Fruit fly (Drosophila melanogaster): Measurements from ENCODE around the gene toc.

The toc gene

dm6 chr2L:3114132-3114531, 30.5 kb downstream of the toc start (continued):
- TF ChIP-seq lov (optimal IDR thresholded peaks at IDR 0.05): no peak
- no peak for TF ChIP-seq lov (GFP tag; IDR thresholded peaks at IDR 0.05)
- no peak for TF ChIP-seq GATAe (GFP tag; conservative IDR thresholded peaks at IDR 0.05)
- no peak for TF ChIP-seq CG18764 (GFP tag; optimal IDR thresholded peaks at IDR 0.05)
- TF ChIP-seq Ssrp (tag; optimal IDR thresholded peaks at IDR 0.05): no peak
- no peak for TF ChIP-seq NK7.1 (GFP tag; optimal IDR thresholded peaks at IDR 0.05)
- TF ChIP-seq nerfin-1 (tag; optimal IDR thresholded peaks at IDR 0.05): no peak
- no peak for TF ChIP-seq Abd-B (GFP tag; optimal IDR thresholded peaks at IDR 0.05)
- TF ChIP-seq cato (GFP tag; optimal IDR thresholded peaks at IDR 0.05; ENCODE audit: borderline replicate concordance): no peak
- TF ChIP-seq Taf1 (GFP tag; IDR thresholded peaks at IDR 0.05): no peak
- no peak for TF ChIP-seq phol (tag; optimal IDR thresholded peaks at IDR 0.05)
- peak; percentile 1 for TF ChIP-seq CG8359 (GFP tag; optimal IDR thresholded peaks at IDR 0.05; ENCODE audit: borderline replicate concordance)
- no peak for TF ChIP-seq CkIIα-i1 (GFP tag; IDR thresholded peaks at IDR 0.05)
- TF ChIP-seq CG7786 (GFP tag; optimal IDR thresholded peaks at IDR 0.05): no peak
- no peak for TF ChIP-seq fd64A (GFP tag; optimal IDR thresholded peaks at IDR 0.05)
- no peak for TF ChIP-seq sna (GFP tag; IDR thresholded peaks at IDR 0.05; ENCODE audit: partially characterized antibody)
- TF ChIP-seq Blimp-1 (GFP tag; optimal IDR thresholded peaks at IDR 0.05): no peak
- TF ChIP-seq br (optimal IDR thresholded peaks at IDR 0.05): no peak
- peak; percentile 18 for TF ChIP-seq caup (GFP tag; optimal IDR thresholded peaks at IDR 0.05; ENCODE audit: severe bottlenecking)
- TF ChIP-seq wor (GFP tag; IDR thresholded peaks at IDR 0.05): no peak
- TF ChIP-seq CG18476 (GFP tag; optimal IDR thresholded peaks at IDR 0.05): no peak
- TF ChIP-seq zen (tag; optimal IDR thresholded peaks at IDR 0.05): no peak
- no peak for TF ChIP-seq sqz (GFP tag; optimal IDR thresholded peaks at IDR 0.05)
- TF ChIP-seq ERR (GFP tag; optimal IDR thresholded peaks at IDR 0.05): no peak
- TF ChIP-seq Pdp1 (GFP tag; optimal IDR thresholded peaks at IDR 0.05): no peak
- no peak for TF ChIP-seq CG8290 (GFP tag; optimal IDR thresholded peaks at IDR 0.05)
- TF ChIP-seq CG8290 (tag; optimal IDR thresholded peaks at IDR 0.05): peak in 1 of 2 experiments; percentile 37
- TF ChIP-seq CG7357 (GFP tag; IDR thresholded peaks at IDR 0.05): no peak
- no peak for TF ChIP-seq mam (GFP tag; optimal IDR thresholded peaks at IDR 0.05)
- no peak for TF ChIP-seq CG8281 (tag; optimal IDR thresholded peaks at IDR 0.05)
- no peak for TF ChIP-seq cwo (GFP tag; optimal IDR thresholded peaks at IDR 0.05)
- no peak for TF ChIP-seq pan (optimal IDR thresholded peaks at IDR 0.05)
- no peak for TF ChIP-seq pan (GFP tag; optimal IDR thresholded peaks at IDR 0.05 in 1 of 2, IDR thresholded peaks at IDR 0.05 in 1 of 2)
- no peak for TF ChIP-seq lola (GFP tag; optimal IDR thresholded peaks at IDR 0.05)
- TF ChIP-seq pb (GFP tag; optimal IDR thresholded peaks at IDR 0.05): no peak
- no peak for TF ChIP-seq run (tag; optimal IDR thresholded peaks at IDR 0.05)
- TF ChIP-seq CG16863 (GFP tag; optimal IDR thresholded peaks at IDR 0.05): no peak
- no peak for TF ChIP-seq pros (GFP tag; optimal IDR thresholded peaks at IDR 0.05)
- no peak for TF ChIP-seq CG34422 (GFP tag; IDR thresholded peaks at IDR 0.05)
- TF ChIP-seq HLH4C (GFP tag; IDR thresholded peaks at IDR 0.05; ENCODE audit: partially characterized antibody): no peak
- no peak for TF ChIP-seq jigr1 (GFP tag; IDR thresholded peaks at IDR 0.05)
- TF ChIP-seq CG30431 (GFP tag; optimal IDR thresholded peaks at IDR 0.05): no peak
- TF ChIP-seq Chrac-16 (GFP tag; optimal IDR thresholded peaks at IDR 0.05): no peak
- no peak for TF ChIP-seq CG3726 (GFP tag; IDR thresholded peaks at IDR 0.05)
- TF ChIP-seq ATbp (GFP tag; optimal IDR thresholded peaks at IDR 0.05): peak; percentile 46
- no peak for TF ChIP-seq jing (GFP tag; optimal IDR thresholded peaks at IDR 0.05)
- no peak for TF ChIP-seq gfzf (GFP tag; optimal IDR thresholded peaks at IDR 0.05)
- no peak for TF ChIP-seq Dp (GFP tag; optimal IDR thresholded peaks at IDR 0.05)
- no peak for TF ChIP-seq fu2 (GFP tag; optimal IDR thresholded peaks at IDR 0.05)
- no peak for TF ChIP-seq crol (GFP tag; IDR thresholded peaks at IDR 0.05)
- TF ChIP-seq CG17802 (tag; optimal IDR thresholded peaks at IDR 0.05): no peak
- TF ChIP-seq klu (GFP tag; IDR thresholded peaks at IDR 0.05): no peak
